Worm (Caenorhabditis elegans): ENCODE data around the gene osta-2.

osta-2 gene

ce11 chrII:5696218-5696617 lies 11.3 kb upstream of the osta-2 start:
- TF ChIP-seq gmeb-2 (tag; optimal IDR thresholded peaks at IDR 0.05), result no peak
- no peak for TF ChIP-seq unc-42 (tag; optimal IDR thresholded peaks at IDR 0.05)
- TF ChIP-seq ceh-2 (tag; optimal IDR thresholded peaks at IDR 0.05), result no peak
- TF ChIP-seq pag-3 (tag; optimal IDR thresholded peaks at IDR 0.05; ENCODE audit: borderline replicate concordance), result no peak
- no peak for TF ChIP-seq ttx-3 (tag; optimal IDR thresholded peaks at IDR 0.05)
- TF ChIP-seq lim-6 (tag; optimal IDR thresholded peaks at IDR 0.05), result no peak
- TF ChIP-seq fkh-6 (tag; optimal IDR thresholded peaks at IDR 0.05), result no peak
- TF ChIP-seq ceh-19 (GFP tag; optimal IDR thresholded peaks at IDR 0.05), result no peak
- no peak for TF ChIP-seq syd-9 (tag; optimal IDR thresholded peaks at IDR 0.05)
- TF ChIP-seq pros-1 (tag; optimal IDR thresholded peaks at IDR 0.05), result no peak
- no peak for TF ChIP-seq K02D7.2 (tag; optimal IDR thresholded peaks at IDR 0.05)

ce11 chrII:5697338-5697737 lies 10.2 kb upstream of the osta-2 start:
- TF ChIP-seq ztf-16 (tag; optimal IDR thresholded peaks at IDR 0.05) (no peak), pag-3 (tag; optimal IDR thresholded peaks at IDR 0.05; ENCODE audit: borderline replicate concordance) (no peak), pros-1 (tag; optimal IDR thresholded peaks at IDR 0.05) (no peak), eyg-1 (tag; optimal IDR thresholded peaks at IDR 0.05) (no peak), dve-1 (tag; optimal IDR thresholded peaks at IDR 0.05) (no peak), sox-4 (tag; optimal IDR thresholded peaks at IDR 0.05) (no peak), ama-1 (optimal IDR thresholded peaks at IDR 0.05) (no peak)

DNA sequence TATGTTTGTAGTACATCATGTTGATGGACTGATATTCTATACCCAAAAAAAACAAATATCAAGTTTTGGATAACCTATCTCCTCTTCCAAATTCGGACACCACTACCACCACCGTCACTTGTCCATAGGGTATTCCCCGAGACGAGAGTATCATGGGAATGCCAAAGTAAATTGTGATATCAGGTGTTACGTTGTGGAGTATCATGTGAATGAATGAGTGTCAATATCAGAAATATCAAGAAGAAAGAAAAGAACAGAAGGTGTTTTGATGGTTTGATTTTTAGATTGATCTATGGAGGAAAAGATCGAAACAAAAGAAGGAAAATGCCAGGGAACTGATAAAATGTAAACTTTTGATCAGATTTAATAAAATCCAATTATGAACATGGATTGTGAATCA lies 9.2 kb upstream of the osta-2 start:
- no peak for TF ChIP-seq hlh-8 (tag; optimal IDR thresholded peaks at IDR 0.05)
- peak; percentile 29 for TF ChIP-seq elt-2 (tag; optimal IDR thresholded peaks at IDR 0.05)

DNA sequence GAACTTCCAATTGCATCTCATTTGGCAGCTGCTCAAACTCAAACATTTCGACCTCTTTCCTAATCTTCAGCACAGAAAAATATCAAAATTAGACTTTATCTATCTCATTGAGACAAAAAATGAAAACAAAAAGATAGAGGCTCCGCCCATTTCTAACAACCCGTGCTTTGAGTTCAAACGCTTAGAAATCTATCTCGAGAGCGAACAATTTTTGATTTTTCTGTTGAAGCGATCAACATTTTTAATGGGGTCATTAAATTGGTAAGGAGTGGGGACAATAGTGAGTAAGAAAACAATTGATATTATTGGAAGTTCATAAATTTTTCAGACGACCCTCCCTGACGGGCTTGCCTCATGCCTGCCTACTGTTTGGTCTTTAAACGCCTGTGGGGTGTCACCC lies 8.6 kb upstream of the osta-2 start, which contains the start of the genes C25H3.10 and C25H3.1:
TSS of gene C25H3.10 (minus strand) at position 101 of the 400 bp plus-strand sequence.
TSS of gene C25H3.1 (plus strand) at position 203 of the 400 bp plus-strand sequence.
- TF ChIP-seq pag-3 (tag; optimal IDR thresholded peaks at IDR 0.05; ENCODE audit: borderline replicate concordance) (no peak), ceh-45 (GFP tag; IDR thresholded peaks at IDR 0.05) (no peak), F13H6.1 (tag; optimal IDR thresholded peaks at IDR 0.05) (no peak), ceh-30 (tag; optimal IDR thresholded peaks at IDR 0.05) (no peak)

ce11 chrII:5701485-5701884 lies 6.0 kb upstream of the osta-2 start:
- TF ChIP-seq dmd-4 (tag; optimal IDR thresholded peaks at IDR 0.05; ENCODE audit: borderline replicate concordance), result no peak
- TF ChIP-seq nfya-1 (tag; optimal IDR thresholded peaks at IDR 0.05), result no peak
- peak; percentile 66 for TF ChIP-seq ama-1 (optimal IDR thresholded peaks at IDR 0.05)
- peak; percentile 21 for TF ChIP-seq elt-2 (tag; optimal IDR thresholded peaks at IDR 0.05)
- no peak for TF ChIP-seq odd-2 (tag; optimal IDR thresholded peaks at IDR 0.05)
- TF ChIP-seq hlh-15 (tag; optimal IDR thresholded peaks at IDR 0.05), result no peak
- TF ChIP-seq ceh-18 (tag; optimal IDR thresholded peaks at IDR 0.05), result no peak
- TF ChIP-seq F13H6.1 (tag; optimal IDR thresholded peaks at IDR 0.05), result no peak
- no peak for TF ChIP-seq fkh-10 (GFP tag; optimal IDR thresholded peaks at IDR 0.05)
- TF ChIP-seq ceh-48 (tag; optimal IDR thresholded peaks at IDR 0.05), result no peak
- TF ChIP-seq sdc-2 (tag; optimal IDR thresholded peaks at IDR 0.05), result no peak
- no peak for TF ChIP-seq lin-11 (tag; optimal IDR thresholded peaks at IDR 0.05)
- TF ChIP-seq hlh-30 (tag; optimal IDR thresholded peaks at IDR 0.05; ENCODE audit: insufficient read depth), result peak; percentile 15
- TF ChIP-seq pag-3 (tag; optimal IDR thresholded peaks at IDR 0.05; ENCODE audit: borderline replicate concordance), result no peak
- no peak for TF ChIP-seq ceh-22 (tag; optimal IDR thresholded peaks at IDR 0.05)
- no peak for TF ChIP-seq ceh-24 (tag; optimal IDR thresholded peaks at IDR 0.05)
- TF ChIP-seq Y22D7AL.16 (tag; optimal IDR thresholded peaks at IDR 0.05), result no peak
- peak; percentile 39 for TF ChIP-seq dve-1 (tag; optimal IDR thresholded peaks at IDR 0.05)
- TF ChIP-seq tbx-2 (tag; optimal IDR thresholded peaks at IDR 0.05), result no peak
- no peak for TF ChIP-seq T23F11.4 (GFP tag; optimal IDR thresholded peaks at IDR 0.05)
- TF ChIP-seq mec-3 (tag; optimal IDR thresholded peaks at IDR 0.05; ENCODE audit: borderline replicate concordance), result no peak
- TF ChIP-seq ceh-6 (GFP tag; optimal IDR thresholded peaks at IDR 0.05), result no peak
- TF ChIP-seq pha-2 (tag; optimal IDR thresholded peaks at IDR 0.05), result no peak
- TF ChIP-seq rnt-1 (tag; optimal IDR thresholded peaks at IDR 0.05), result no peak

Data from whole organism, late embryonic.